Fruit fly (Drosophila melanogaster): ENCODE results near the gene Nubp2.
A peak's percentile ranks its signal among the peaks of the same experiment; 100 is the strongest.
"Not testable (repeated sequence)": the region's sequence is repeated elsewhere in the genome, so short reads cannot be mapped to it uniquely, and the experiment has no call there.

Gene Nubp2

dm6 chr3L:20503256-20503655 lies 23.1 kb upstream of the Nubp2 start (continued):
- no peak for TF ChIP-seq so (GFP tag; IDR thresholded peaks at IDR 0.05)
- TF ChIP-seq CG16813 (GFP tag; IDR thresholded peaks at IDR 0.05; ENCODE audit: partially characterized antibody), result peak; percentile 78
- no peak for TF ChIP-seq Dip2 (GFP tag; IDR thresholded peaks at IDR 0.05)
- TF ChIP-seq D (optimal IDR thresholded peaks at IDR 0.05), result no peak
- TF ChIP-seq D (GFP tag; optimal IDR thresholded peaks at IDR 0.05), result no peak
- TF ChIP-seq jigr1 (GFP tag; IDR thresholded peaks at IDR 0.05), result no peak
- TF ChIP-seq CG7745 (tag; optimal IDR thresholded peaks at IDR 0.05), result no peak
- no peak for TF ChIP-seq CG43689 (GFP tag; IDR thresholded peaks at IDR 0.05)
- TF ChIP-seq knrl (GFP tag; IDR thresholded peaks at IDR 0.05; ENCODE audit: partially characterized antibody), result peak; percentile 11; the same call in 1 of the 3 replicates
- TF ChIP-seq gce (GFP tag; IDR thresholded peaks at IDR 0.05), result no peak
- TF ChIP-seq CG1233 (GFP tag; optimal IDR thresholded peaks at IDR 0.05), result no peak
- TF ChIP-seq CG12769 (tag; optimal IDR thresholded peaks at IDR 0.05), result no peak
- TF ChIP-seq Dll (GFP tag; IDR thresholded peaks at IDR 0.05; ENCODE audit: partially characterized antibody), result 0 out of 4 replicates have a peak, but pooled peaks have one; percentile 24
- TF ChIP-seq nerfin-2 (GFP tag; IDR thresholded peaks at IDR 0.05; ENCODE audit: partially characterized antibody), result peak; percentile 54
- TF ChIP-seq CG12942 (GFP tag; optimal IDR thresholded peaks at IDR 0.05), result no peak

dm6 chr3L:20503886-20504285 lies 22.5 kb upstream of the Nubp2 start, which contains the start of gene CG17637:
CG17637 (plus strand) TSS chr3L:20504186.
- not testable (repeated sequence) for TF ChIP-seq Max (GFP tag; optimal IDR thresholded peaks at IDR 0.05); ttk (GFP tag; IDR thresholded peaks at IDR 0.05); Vsx1 (GFP tag; optimal IDR thresholded peaks at IDR 0.05)

DNA sequence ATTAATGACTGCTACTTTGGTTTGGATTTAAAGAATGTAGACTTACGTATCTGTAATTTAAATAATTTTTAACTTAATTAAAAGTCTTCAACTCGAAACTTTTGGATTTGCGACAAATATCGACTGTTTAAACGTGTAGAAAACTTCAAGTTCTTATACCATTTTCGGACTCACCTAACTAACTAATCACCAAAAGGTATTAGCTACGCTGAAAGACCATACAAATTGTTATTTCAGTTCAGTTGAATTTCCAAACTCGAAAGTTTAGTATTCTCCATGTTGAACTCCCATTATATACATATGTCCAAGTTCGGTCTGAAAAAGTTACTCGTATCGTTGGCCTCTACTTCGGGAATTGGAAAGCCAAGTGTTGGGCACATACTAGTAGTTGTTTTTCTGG lies 20.6 kb upstream of the Nubp2 start, which contains the start of gene CG5078:
TSS of gene CG5078 (plus strand) at position 301 of the 400 bp plus-strand sequence.
- TF ChIP-seq CG7839 (tag; optimal IDR thresholded peaks at IDR 0.05) (no peak), CG2120 (GFP tag; optimal IDR thresholded peaks at IDR 0.05) (no peak), Drgx (GFP tag; IDR thresholded peaks at IDR 0.05) (no peak), NC2α (GFP tag; optimal IDR thresholded peaks at IDR 0.05) (no peak), CG4360 (GFP tag; IDR thresholded peaks at IDR 0.05) (no peak), sens (GFP tag) (peak; percentile 2), sima (GFP tag; optimal IDR thresholded peaks at IDR 0.05) (no peak), Myb (GFP tag; optimal IDR thresholded peaks at IDR 0.05) (no peak), Ets65A (GFP tag) (peak; percentile 66)

DNA sequence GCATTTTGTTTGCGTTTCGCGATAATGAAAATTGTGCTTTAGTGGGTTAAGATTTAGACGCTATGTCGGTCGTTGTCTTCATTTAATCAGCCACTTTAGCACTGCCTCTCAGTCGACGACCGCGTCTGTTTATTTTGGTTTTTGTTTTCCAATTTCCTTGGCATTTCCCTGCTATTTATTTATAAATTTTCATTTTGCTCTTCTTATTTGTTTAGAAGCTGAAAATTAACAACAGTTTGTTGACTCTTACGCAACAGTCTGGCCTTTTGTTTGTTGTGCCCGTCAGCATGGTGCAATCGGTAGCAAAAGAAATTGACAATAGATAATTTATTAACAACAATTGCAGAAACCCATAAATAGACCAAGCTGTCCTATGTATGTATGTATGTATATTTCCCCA lies 18.8 kb upstream of the Nubp2 start:
- TF ChIP-seq sug (tag; optimal IDR thresholded peaks at IDR 0.05), result no peak
- peak in 1 of 3 experiments; percentile 14 for TF ChIP-seq lola (GFP tag; optimal IDR thresholded peaks at IDR 0.05)
- no peak for TF ChIP-seq CG18262 (tag; optimal IDR thresholded peaks at IDR 0.05)
- TF ChIP-seq Hmr (GFP tag; optimal IDR thresholded peaks at IDR 0.05), result no peak
- no peak for TF ChIP-seq Optix (GFP tag; IDR thresholded peaks at IDR 0.05)
- no peak for TF ChIP-seq vnd (GFP tag; IDR thresholded peaks at IDR 0.05; ENCODE audit: partially characterized antibody)
- peak; percentile 20 for TF ChIP-seq CG2678 (tag; optimal IDR thresholded peaks at IDR 0.05)
- 0 out of 3 replicates have a peak, but pooled peaks have one; percentile 28 for TF ChIP-seq otp (GFP tag; IDR thresholded peaks at IDR 0.05)
- TF ChIP-seq az2 (GFP tag; optimal IDR thresholded peaks at IDR 0.05), result no peak
- TF ChIP-seq Atf-2 (GFP tag; optimal IDR thresholded peaks at IDR 0.05), result no peak
- TF ChIP-seq TFAM (GFP tag; optimal IDR thresholded peaks at IDR 0.05), result no peak
- no peak for TF ChIP-seq fd96Cb (tag; optimal IDR thresholded peaks at IDR 0.05)
- no peak for TF ChIP-seq CG11093 (GFP tag; IDR thresholded peaks at IDR 0.05)
- TF ChIP-seq gro (GFP tag; optimal IDR thresholded peaks at IDR 0.05), result no peak
- no peak for TF ChIP-seq CG9817 (tag; optimal IDR thresholded peaks at IDR 0.05)
- peak; percentile 56; the same call in 1 of the 2 replicates for TF ChIP-seq Xrp1 (GFP tag; IDR thresholded peaks at IDR 0.05)
- TF ChIP-seq ewg (GFP tag; optimal IDR thresholded peaks at IDR 0.05), result no peak
- TF ChIP-seq Dref (GFP tag; IDR thresholded peaks at IDR 0.05), result no peak
- no peak for TF ChIP-seq CG9797 (GFP tag; optimal IDR thresholded peaks at IDR 0.05)
- TF ChIP-seq CG5180 (GFP tag; optimal IDR thresholded peaks at IDR 0.05), result no peak
- TF ChIP-seq oc (tag; optimal IDR thresholded peaks at IDR 0.05), result no peak

All from whole organism, embryonic.